Fruit fly (Drosophila melanogaster) whole organism, wandering third instar larva: ENCODE data around the gene NANS.
A peak's percentile ranks its signal among the peaks of the same experiment; 100 is the strongest.

ENCODE experiments used
- Abd-B ChIP-seq: fragments of >200 bp; optimal IDR thresholded peaks from 2 replicates; lab custom pipeline; 2017; ENCODE audit warnings: missing biosample characterization, missing genetic modification characterization
- CG32264 ChIP-seq: fragments of 200-800 bp; sonication (Bioruptor generic); optimal IDR thresholded peaks from 2 replicates; lab custom pipeline; 2016; ENCODE audit warnings: missing biosample characterization, missing genetic modification characterization
- CG9705 ChIP-seq: fragments of 200-800 bp; sonication (Bioruptor generic); optimal IDR thresholded peaks from 2 replicates; lab custom pipeline; 2018; ENCODE audit warnings: missing biosample characterization, mild to moderate bottlenecking, missing genetic modification characterization
- CrebA ChIP-seq: fragments of 200-800 bp; sonication (Bioruptor generic); optimal IDR thresholded peaks from 2 replicates; lab custom pipeline; 2016; ENCODE audit warnings: missing biosample characterization, mild to moderate bottlenecking, missing genetic modification characterization, borderline replicate concordance
- Dfd ChIP-seq: fragments of >200 bp; optimal IDR thresholded peaks from 2 replicates; lab custom pipeline; 2017; ENCODE audit warnings: missing biosample characterization, missing genetic modification characterization
- Dif ChIP-seq: fragments of 200-275, 200-300 bp; sonication (Bioruptor generic); optimal IDR thresholded peaks from 2 replicates; lab custom pipeline; 2018; ENCODE audit warnings: missing biosample characterization, missing genetic modification characterization; ENCODE audit not compliant: partially characterized antibody
- GATAd ChIP-seq: sonication (Bioruptor generic); optimal IDR thresholded peaks from 2 replicates; lab custom pipeline; 2016; ENCODE audit warnings: missing biosample characterization, missing genetic modification characterization
- HLH106 ChIP-seq: fragments of 200-800 bp; optimal IDR thresholded peaks from 3 replicates; lab custom pipeline; 2019; ENCODE audit warnings: missing biosample characterization, mild to moderate bottlenecking, missing genetic modification characterization, moderate library complexity
- Hnf4 ChIP-seq: fragments of 200-800 bp; sonication (Bioruptor generic); optimal IDR thresholded peaks from 2 replicates; lab custom pipeline; 2016; ENCODE audit warnings: missing biosample characterization, mild to moderate bottlenecking, missing genetic modification characterization
- Hr78 ChIP-seq: fragments of >200 bp; optimal IDR thresholded peaks from 2 replicates; lab custom pipeline; 2017; ENCODE audit warnings: missing biosample characterization, missing genetic modification characterization
- Hr83 ChIP-seq: fragments of 200-300 bp; sonication (Bioruptor generic); optimal IDR thresholded peaks from 2 replicates; lab custom pipeline; 2016; ENCODE audit warnings: missing biosample characterization, mild to moderate bottlenecking, missing genetic modification characterization, moderate library complexity; ENCODE audit not compliant: poor library complexity, severe bottlenecking
- Jra ChIP-seq: sonication (Bioruptor generic); optimal IDR thresholded peaks from 2 replicates; lab custom pipeline; 2016; ENCODE audit warnings: missing biosample characterization, missing genetic modification characterization
- Mio ChIP-seq: sonication (Bioruptor generic); optimal IDR thresholded peaks from 2 replicates; lab custom pipeline; 2016; ENCODE audit warnings: missing biosample characterization, missing genetic modification characterization
- Myc ChIP-seq: fragments of >200 bp; optimal IDR thresholded peaks from 2 replicates; lab custom pipeline; 2017
- N ChIP-seq: fragments of >200 bp; optimal IDR thresholded peaks from 2 replicates; lab custom pipeline; 2018; ENCODE audit warnings: missing biosample characterization, missing external identifiers, missing genetic modification characterization
- OdsH ChIP-seq: fragments of 200-800 bp; sonication (Bioruptor generic); optimal IDR thresholded peaks from 2 replicates; lab custom pipeline; 2016; ENCODE audit warnings: missing biosample characterization, mild to moderate bottlenecking, missing genetic modification characterization
- Rel ChIP-seq, 2 experiments: fragments of 200-800 bp; sonication (Bioruptor generic) in 1 of 2; optimal IDR thresholded peaks; 2 replicates in 1 of 2; 3 replicates in 1 of 2; lab custom pipeline; 2016 to 2019; ENCODE audit warnings: mild to moderate bottlenecking in 2 of 2, missing biosample characterization in 2 of 2, missing genetic modification characterization in 2 of 2, moderate library complexity in 1 of 2
- Sp1 ChIP-seq: fragments of 200-800 bp; sonication (Bioruptor generic); optimal IDR thresholded peaks from 3 replicates; lab custom pipeline; 2019; ENCODE audit warnings: missing biosample characterization, mild to moderate bottlenecking, missing genetic modification characterization, moderate library complexity
- br ChIP-seq: fragments of 200-800 bp; sonication (Bioruptor generic); optimal IDR thresholded peaks from 2 replicates; lab custom pipeline; 2016; ENCODE audit warnings: missing biosample characterization, missing genetic modification characterization
- brk ChIP-seq: fragments of 200-800 bp; sonication (Bioruptor generic); optimal IDR thresholded peaks from 2 replicates; lab custom pipeline; 2016; ENCODE audit warnings: missing biosample characterization, mild to moderate bottlenecking, missing genetic modification characterization
- dl ChIP-seq, 2 experiments: fragments of 175-275, 200-275 bp in 1 of 2; fragments of 200-275 bp in 1 of 2; sonication (Bioruptor generic); optimal IDR thresholded peaks; lab custom pipeline; 2018; ENCODE audit warnings: mild to moderate bottlenecking in 2 of 2, missing biosample characterization in 2 of 2, missing genetic modification characterization in 2 of 2, moderate library complexity in 2 of 2; ENCODE audit not compliant: partially characterized antibody in 2 of 2, insufficient read depth in 1 of 2
- dmrt93B ChIP-seq: fragments of 200-800 bp; sonication (Bioruptor generic); optimal IDR thresholded peaks from 2 replicates; lab custom pipeline; 2018; ENCODE audit warnings: missing biosample characterization, mild to moderate bottlenecking, missing genetic modification characterization
- dsf ChIP-seq: sonication (Bioruptor generic); optimal IDR thresholded peaks from 2 replicates; lab custom pipeline; 2016; ENCODE audit warnings: missing biosample characterization, missing genetic modification characterization, borderline replicate concordance
- ey ChIP-seq: fragments of 200-800 bp; sonication (Bioruptor generic); optimal IDR thresholded peaks from 2 replicates; lab custom pipeline; 2016; ENCODE audit warnings: missing biosample characterization, missing genetic modification characterization
- foxo ChIP-seq, 2 experiments: fragments of 200-800 bp; sonication (Bioruptor generic); optimal IDR thresholded peaks; 2 replicates in 1 of 2; 3 replicates in 1 of 2; lab custom pipeline; 2016 to 2017; ENCODE audit warnings: missing biosample characterization in 2 of 2, missing genetic modification characterization in 2 of 2
- fru ChIP-seq: fragments of 200-800 bp; sonication (Bioruptor generic); optimal IDR thresholded peaks from 3 replicates; lab custom pipeline; 2016; ENCODE audit warnings: missing biosample characterization, mild to moderate bottlenecking, missing genetic modification characterization
- h ChIP-seq: fragments of 200-800 bp; sonication (Bioruptor generic); optimal IDR thresholded peaks from 3 replicates; lab custom pipeline; 2016; ENCODE audit warnings: missing biosample characterization, mild to moderate bottlenecking, missing genetic modification characterization
- jim ChIP-seq: fragments of 175-275, 200-325 bp; sonication (Bioruptor generic); optimal IDR thresholded peaks from 2 replicates; lab custom pipeline; 2016; ENCODE audit warnings: missing biosample characterization, mild to moderate bottlenecking, missing genetic modification characterization
- lola ChIP-seq: fragments of >200 bp; optimal IDR thresholded peaks from 2 replicates; lab custom pipeline; 2017; ENCODE audit warnings: missing biosample characterization, missing genetic modification characterization
- pan ChIP-seq: fragments of >200 bp; optimal IDR thresholded peaks from 2 replicates; lab custom pipeline; 2017
- rgr ChIP-seq: fragments of 200-800 bp; sonication (Bioruptor generic); optimal IDR thresholded peaks from 3 replicates; lab custom pipeline; 2016; ENCODE audit warnings: missing biosample characterization, mild to moderate bottlenecking, missing genetic modification characterization
- sage ChIP-seq: fragments of 200-800 bp; sonication (Bioruptor generic); optimal IDR thresholded peaks from 2 replicates; lab custom pipeline; 2016; ENCODE audit warnings: missing biosample characterization, mild to moderate bottlenecking, missing genetic modification characterization
- sv ChIP-seq: fragments of 200-800 bp; sonication (Bioruptor generic); optimal IDR thresholded peaks from 3 replicates; lab custom pipeline; 2016; ENCODE audit warnings: missing biosample characterization, missing genetic modification characterization
- tai ChIP-seq: sonication (Bioruptor generic); optimal IDR thresholded peaks from 2 replicates; lab custom pipeline; 2016; ENCODE audit warnings: missing biosample characterization, missing genetic modification characterization
- usp ChIP-seq: fragments of >200 bp; optimal IDR thresholded peaks from 2 replicates; lab custom pipeline; 2017; ENCODE audit warnings: missing biosample characterization, missing genetic modification characterization
- woc ChIP-seq: sonication (Bioruptor generic); optimal IDR thresholded peaks from 2 replicates; lab custom pipeline; 2016; ENCODE audit warnings: missing biosample characterization, mild to moderate bottlenecking, missing genetic modification characterization

The NANS gene

DNA sequence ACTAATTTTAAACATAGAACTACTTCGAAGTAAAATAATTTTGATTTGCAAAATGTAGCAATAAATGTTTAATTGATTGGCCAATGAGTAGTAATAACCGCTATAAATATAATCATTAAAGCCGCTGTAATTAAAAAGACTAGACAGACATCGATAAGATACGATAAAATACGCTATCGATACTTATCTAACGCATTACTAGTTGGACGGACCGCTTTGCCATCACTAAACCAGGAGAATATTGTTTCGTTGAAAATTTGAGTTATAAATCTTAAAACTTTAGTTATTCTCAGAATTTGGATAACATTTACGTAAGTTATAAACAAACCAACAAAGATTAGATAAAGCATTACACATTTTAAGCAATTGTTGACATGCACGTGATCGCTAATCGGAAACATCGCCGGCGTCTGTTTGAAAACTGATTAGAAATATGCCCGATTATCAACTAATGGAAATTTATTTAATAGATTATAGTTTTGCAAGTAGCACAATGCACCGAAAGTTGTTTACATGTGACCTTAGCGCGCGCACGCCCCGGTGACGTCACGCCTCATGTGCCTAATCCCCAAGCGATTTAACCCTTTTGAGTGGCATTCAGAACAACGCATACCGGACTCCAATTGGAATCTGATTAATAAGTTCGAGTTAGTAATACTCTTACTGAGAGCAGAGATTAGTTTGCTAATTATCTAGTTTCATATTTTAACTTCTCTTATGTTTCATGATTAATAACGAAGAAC, 13.2 kb downstream of the NANS start, which contains the start of gene Desat1:
Gene Desat1 (plus strand): TSS at position 200 of the 743 bp plus-strand sequence.
- TF ChIP-seq HLH106 (tag; lab: Kevin White, UChicago) (no peak), Hnf4 (GFP tag; lab: Kevin White, UChicago) (no peak), Mio (GFP tag; lab: Kevin White, UChicago) (no peak), woc (GFP tag; lab: Kevin White, UChicago) (peak; percentile 32), dsf (GFP tag; lab: Kevin White, UChicago) (peak; percentile 34), Jra (GFP tag; lab: Kevin White, UChicago) (peak; percentile 34), sv (GFP tag; lab: Kevin White, UChicago) (no peak), tai (GFP tag; lab: Kevin White, UChicago) (no peak)
- TF ChIP-seq, all 38 proteins: peak for 3

DNA sequence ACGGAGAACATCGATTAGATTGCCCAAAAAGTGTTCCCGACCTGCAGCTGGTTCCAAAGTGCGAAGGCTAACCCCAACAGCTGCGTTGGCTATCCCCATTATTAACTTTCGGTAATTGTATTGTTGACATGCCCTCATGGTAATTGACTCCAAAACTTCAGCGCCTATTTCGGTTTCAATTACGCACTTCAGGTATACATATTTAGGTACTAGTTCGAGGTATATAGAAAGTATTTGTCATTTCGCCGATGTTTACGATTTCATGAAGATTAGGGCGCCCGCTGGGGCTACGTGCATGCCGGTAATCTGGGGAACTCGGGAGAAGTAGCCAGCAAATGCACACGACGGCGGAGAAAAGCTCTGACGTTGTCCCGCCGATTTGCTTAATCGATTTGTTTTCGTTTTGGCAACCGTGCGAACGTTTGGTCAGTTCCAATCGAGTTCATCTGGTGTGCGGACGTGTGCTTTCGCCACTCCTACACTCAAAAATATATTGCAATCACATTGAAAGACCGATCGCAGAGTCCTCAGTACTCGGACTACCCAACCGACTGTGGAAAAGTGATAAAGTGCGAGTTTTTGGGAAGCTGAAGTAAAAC, 14.7 kb downstream of the NANS start:
- TF ChIP-seq sv (GFP tag; lab: Kevin White, UChicago) = no peak
- no peak for TF ChIP-seq ey
- TF ChIP-seq rgr (GFP tag; lab: Kevin White, UChicago) = peak; percentile 60
- peak; percentile 11 for TF ChIP-seq Dif (GFP tag; lab: Kevin White, UChicago)
- no peak for TF ChIP-seq jim
- no peak for TF ChIP-seq Rel (GFP tag; optimal IDR thresholded peaks at IDR 0.05; lab: Kevin White, UChicago)
- peak; percentile 95 for TF ChIP-seq Rel (tag; optimal IDR thresholded peaks at IDR 0.05; lab: Kevin White, UChicago)
- TF ChIP-seq brk = no peak
- no peak for TF ChIP-seq OdsH
- no peak for TF ChIP-seq N (GFP tag; lab: Kevin White, UChicago)
- peak; percentile 19 for TF ChIP-seq woc (GFP tag; lab: Kevin White, UChicago)
- TF ChIP-seq Myc (lab: Kevin White, UChicago) = no peak
- no peak for TF ChIP-seq Abd-B (GFP tag; lab: Kevin White, UChicago)
- TF ChIP-seq dl (GFP tag; optimal IDR thresholded peaks at IDR 0.05; lab: Kevin White, UChicago; ENCODE audit: insufficient read depth in 1 of 2, partially characterized antibody in 2 of 2) = no peak
- TF ChIP-seq CG9705 = no peak
- TF ChIP-seq dsf (GFP tag; lab: Kevin White, UChicago) = no peak
- TF ChIP-seq Sp1 (GFP tag; lab: Kevin White, UChicago) = peak; percentile 31
- no peak for TF ChIP-seq sage (GFP tag; lab: Kevin White, UChicago)
- no peak for TF ChIP-seq tai (GFP tag; lab: Kevin White, UChicago)
- TF ChIP-seq usp = no peak
- peak; percentile 63 for TF ChIP-seq h (GFP tag; lab: Kevin White, UChicago)
- TF ChIP-seq lola (GFP tag; lab: Kevin White, UChicago) = no peak
- TF ChIP-seq HLH106 (tag; lab: Kevin White, UChicago) = no peak
- TF ChIP-seq Hnf4 (GFP tag; lab: Kevin White, UChicago) = peak; percentile 1
- TF ChIP-seq foxo (GFP tag; optimal IDR thresholded peaks at IDR 0.05; lab: Kevin White, UChicago) = peak in 1 of 2 experiments; percentile 16
- peak; percentile 55 for TF ChIP-seq Hr83 (GFP tag; lab: Kevin White, UChicago)
- TF ChIP-seq Mio (GFP tag; lab: Kevin White, UChicago) = no peak
- TF ChIP-seq fru (GFP tag; lab: Kevin White, UChicago) = peak; percentile 20
- no peak for TF ChIP-seq pan (lab: Kevin White, UChicago)

DNA sequence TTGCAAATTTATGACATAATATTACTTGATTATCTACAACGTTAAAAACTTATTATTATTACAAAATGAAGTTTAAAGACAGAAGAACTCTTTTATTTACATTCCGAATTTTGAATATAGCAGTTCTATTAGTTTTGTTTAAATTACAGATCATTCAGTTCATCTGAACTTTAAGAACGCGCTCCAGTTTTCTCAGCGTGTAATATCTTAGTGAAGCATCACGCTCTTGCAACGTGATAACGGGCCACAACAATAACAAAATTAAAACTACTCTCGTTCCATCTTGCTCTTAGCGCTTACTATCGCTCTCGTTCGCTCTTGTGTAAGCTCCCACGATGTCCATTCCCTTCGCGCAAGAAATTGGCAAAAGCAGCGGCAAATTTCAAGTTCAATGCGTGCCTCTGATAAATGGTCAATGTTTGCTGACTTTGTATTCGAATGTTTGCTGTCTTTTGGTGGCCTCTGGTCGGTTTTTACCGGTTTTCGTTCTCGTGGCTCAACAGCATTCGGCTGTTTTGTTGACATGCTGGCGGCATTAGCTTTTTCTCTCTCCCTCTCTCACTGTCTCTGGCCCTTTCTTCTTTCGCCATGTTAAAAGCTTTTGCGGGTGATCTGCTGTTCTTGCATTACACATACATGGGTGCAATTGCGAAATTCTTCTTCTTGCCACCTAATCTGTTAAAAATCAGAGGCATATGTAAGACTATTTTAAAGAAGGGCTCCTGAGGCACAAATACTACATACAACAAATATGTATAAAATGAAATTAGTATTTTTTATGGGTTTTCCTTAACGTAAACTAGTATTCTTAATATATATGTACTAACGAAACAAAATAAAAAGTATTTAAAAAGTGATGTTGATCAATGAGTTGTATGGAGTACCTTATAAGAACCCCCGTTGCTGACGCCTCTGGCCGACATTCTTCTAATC, 16.5 kb downstream of the NANS start:
- no peak for TF ChIP-seq Mio (GFP tag; lab: Kevin White, UChicago)
- TF ChIP-seq br (GFP tag; lab: Kevin White, UChicago) = peak; percentile 64
- TF ChIP-seq Dif (GFP tag; lab: Kevin White, UChicago) = peak; percentile 11
- TF ChIP-seq jim = no peak
- no peak for TF ChIP-seq Dfd (GFP tag; lab: Kevin White, UChicago)
- TF ChIP-seq h (GFP tag; lab: Kevin White, UChicago) = peak; percentile 90
- TF ChIP-seq lola (GFP tag; lab: Kevin White, UChicago) = no peak
- TF ChIP-seq Abd-B (GFP tag; lab: Kevin White, UChicago) = no peak
- TF ChIP-seq CG32264 (GFP tag; lab: Kevin White, UChicago) = no peak
- peak; percentile 38 for TF ChIP-seq Hnf4 (GFP tag; lab: Kevin White, UChicago)
- TF ChIP-seq GATAd (GFP tag; lab: Kevin White, UChicago) = no peak
- TF ChIP-seq tai (GFP tag; lab: Kevin White, UChicago) = peak; percentile 51
- no peak for TF ChIP-seq CrebA (GFP tag; lab: Kevin White, UChicago)
- no peak for TF ChIP-seq sage (GFP tag; lab: Kevin White, UChicago)
- peak; percentile 28 for TF ChIP-seq dsf (GFP tag; lab: Kevin White, UChicago)
- TF ChIP-seq Rel (GFP tag; optimal IDR thresholded peaks at IDR 0.05; lab: Kevin White, UChicago) = no peak
- TF ChIP-seq Rel (tag; optimal IDR thresholded peaks at IDR 0.05; lab: Kevin White, UChicago) = no peak
- TF ChIP-seq Jra (GFP tag; lab: Kevin White, UChicago) = peak; percentile 63
- peak; percentile 77 for TF ChIP-seq fru (GFP tag; lab: Kevin White, UChicago)
- TF ChIP-seq brk = peak; percentile 78
- TF ChIP-seq ey = peak; percentile 68
- TF ChIP-seq rgr (GFP tag; lab: Kevin White, UChicago) = peak; percentile 82
- TF ChIP-seq Hr78 (GFP tag; lab: Kevin White, UChicago) = no peak
- no peak for TF ChIP-seq pan (lab: Kevin White, UChicago)
- peak; percentile 45 for TF ChIP-seq CG9705
- TF ChIP-seq usp = no peak
- TF ChIP-seq dmrt93B (GFP tag; lab: Kevin White, UChicago) = peak; percentile 44
- TF ChIP-seq Myc (lab: Kevin White, UChicago) = no peak
- TF ChIP-seq foxo (GFP tag; optimal IDR thresholded peaks at IDR 0.05; lab: Kevin White, UChicago) = peak in 1 of 2 experiments; percentile 82
- TF ChIP-seq dl (GFP tag; optimal IDR thresholded peaks at IDR 0.05; lab: Kevin White, UChicago; ENCODE audit: insufficient read depth in 1 of 2, partially characterized antibody in 2 of 2) = no peak
